Worm (Caenorhabditis elegans) whole organism, young adult: Measurements from ENCODE around the gene C27H6.9.

Experiments used
- B0261.1 ChIP-seq: sonication (generic microtip); optimal IDR thresholded peaks from 2 replicates; lab custom pipeline; 2016; ENCODE audit warnings: mild to moderate bottlenecking, missing genetic modification characterization, moderate library complexity, missing compliant biosample characterization
- B0336.3 ChIP-seq: fragments of 200-800 bp; sonication (Bioruptor generic); IDR thresholded peaks from 2 replicates; pipeline ENCODE4 v1.3.6; 2022; ENCODE audit warnings: missing genetic modification characterization, missing compliant biosample characterization
- D2030.7 ChIP-seq: fragments of 200-800 bp; sonication (Bioruptor generic); IDR thresholded peaks from 2 replicates; pipeline ENCODE4 v1.3.6; 2022; ENCODE audit warnings: missing genetic modification reagents, missing genetic modification characterization, missing compliant biosample characterization
- F33H1.4 ChIP-seq: fragments of 200-800 bp; sonication (Bioruptor generic); IDR thresholded peaks from 2 replicates; pipeline ENCODE4 v1.3.6; 2022; ENCODE audit warnings: missing genetic modification reagents, missing genetic modification characterization, missing compliant biosample characterization
- F49E8.2 ChIP-seq: sonication (generic microtip); optimal IDR thresholded peaks from 3 replicates; lab custom pipeline; 2017; ENCODE audit warnings: missing genetic modification characterization, mild to moderate bottlenecking, missing compliant biosample characterization, antibody characterized with exemption, moderate library complexity; ENCODE audit not compliant: insufficient read depth
- F52B5.7 ChIP-seq: sonication (generic microtip); optimal IDR thresholded peaks from 2 replicates; lab custom pipeline; 2016; ENCODE audit warnings: mild to moderate bottlenecking, missing genetic modification characterization, missing compliant biosample characterization
- F55B11.4 ChIP-seq: sonication (generic microtip); optimal IDR thresholded peaks from 2 replicates; lab custom pipeline; 2016; ENCODE audit warnings: missing compliant biosample characterization, missing genetic modification characterization, borderline replicate concordance; ENCODE audit not compliant: insufficient read depth
- K11D2.4 ChIP-seq: fragments of 200-800 bp; sonication (Bioruptor generic); IDR thresholded peaks from 2 replicates; pipeline ENCODE4 v1.3.6; 2022; ENCODE audit warnings: missing genetic modification reagents, missing genetic modification characterization, missing compliant biosample characterization
- K12H6.12 ChIP-seq: fragments of 200-800 bp; sonication (Bioruptor generic); optimal IDR thresholded peaks from 2 replicates; lab custom pipeline; 2018; ENCODE audit warnings: mild to moderate bottlenecking, missing genetic modification characterization, missing compliant biosample characterization
- Y53G8AR.9 ChIP-seq: fragments of 200-800 bp; sonication (Bioruptor generic); conservative IDR thresholded peaks from 2 replicates; pipeline ENCODE4 v1.3.6; 2022; ENCODE audit warnings: missing genetic modification reagents, missing genetic modification characterization, missing compliant biosample characterization
- Y56A3A.18 ChIP-seq: fragments of 200-800 bp; sonication (Bioruptor generic); IDR thresholded peaks from 2 replicates; pipeline ENCODE4 v1.3.6; 2022; ENCODE audit warnings: missing genetic modification reagents, missing genetic modification characterization, missing compliant biosample characterization
- ZK185.1 ChIP-seq: sonication (generic microtip); optimal IDR thresholded peaks from 2 replicates; lab custom pipeline; 2016; ENCODE audit warnings: mild to moderate bottlenecking, missing genetic modification characterization, missing compliant biosample characterization; ENCODE audit not compliant: poor library complexity, severe bottlenecking
- athp-1 ChIP-seq: sonication (generic microtip); optimal IDR thresholded peaks from 2 replicates; lab custom pipeline; 2017; ENCODE audit warnings: mild to moderate bottlenecking, missing genetic modification characterization, missing compliant biosample characterization
- attf-3 ChIP-seq: fragments of 200-800 bp; sonication (Bioruptor generic); conservative IDR thresholded peaks from 2 replicates; pipeline ENCODE4 v1.3.6; 2022; ENCODE audit warnings: missing genetic modification reagents, missing genetic modification characterization, missing compliant biosample characterization
- bed-2 ChIP-seq: fragments of 200-800 bp; sonication (Bioruptor generic); IDR thresholded peaks from 2 replicates; pipeline ENCODE4 v1.3.6; 2022; ENCODE audit warnings: missing genetic modification reagents, missing genetic modification characterization, missing compliant biosample characterization
- cebp-2 ChIP-seq: fragments of 200-800 bp; sonication (Bioruptor generic); IDR thresholded peaks from 2 replicates; pipeline ENCODE4 v1.3.6; 2022; ENCODE audit warnings: missing genetic modification characterization, missing compliant biosample characterization
- ceh-40 ChIP-seq: fragments of 200-800 bp; sonication (Bioruptor generic); IDR thresholded peaks from 2 replicates; pipeline ENCODE4 v1.3.6; 2022; ENCODE audit warnings: missing genetic modification characterization, missing compliant biosample characterization
- dox-1 ChIP-seq: fragments of 200-800 bp; sonication (Bioruptor generic); IDR thresholded peaks from 2 replicates; pipeline ENCODE4 v1.3.6; 2022; ENCODE audit warnings: missing genetic modification reagents, missing genetic modification characterization, missing compliant biosample characterization
- dpl-1 ChIP-seq: fragments of 150-350 bp; optimal IDR thresholded peaks from 2 replicates; lab custom pipeline; 2014; ENCODE audit warnings: missing biosample characterization, missing genetic modification reagents, missing genetic modification characterization
- efl-1 ChIP-seq: fragments of 150-350 bp; optimal IDR thresholded peaks from 2 replicates; lab custom pipeline; 2014; ENCODE audit warnings: missing biosample characterization, missing genetic modification reagents, missing genetic modification characterization
- egrh-3 ChIP-seq: fragments of 200-800 bp; sonication (Bioruptor generic); IDR thresholded peaks from 2 replicates; pipeline ENCODE4 v1.3.6; 2022; ENCODE audit warnings: missing genetic modification reagents, missing genetic modification characterization, missing compliant biosample characterization
- ekl-4 ChIP-seq: fragments of 200-800 bp; sonication (Bioruptor generic); IDR thresholded peaks from 2 replicates; pipeline ENCODE4 v1.3.6; 2022; ENCODE audit warnings: missing genetic modification reagents, missing genetic modification characterization, missing compliant biosample characterization
- hmg-20 ChIP-seq: fragments of 200-800 bp; sonication (Bioruptor generic); IDR thresholded peaks from 2 replicates; pipeline ENCODE4 v1.3.6; 2022; ENCODE audit warnings: missing genetic modification reagents, missing genetic modification characterization, missing compliant biosample characterization
- hrde-1 ChIP-seq: sonication (generic microtip); optimal IDR thresholded peaks from 2 replicates; lab custom pipeline; 2016; ENCODE audit warnings: missing genetic modification characterization, mild to moderate bottlenecking, missing compliant biosample characterization, moderate library complexity, missing genotype, missing genetic modification reagents, borderline replicate concordance
- hsf-1 ChIP-seq: fragments of 200-800 bp; sonication (Bioruptor generic); IDR thresholded peaks from 2 replicates; pipeline ENCODE4 v1.3.6; 2022; ENCODE audit warnings: missing genetic modification reagents, missing genetic modification characterization, missing compliant biosample characterization
- let-526 ChIP-seq: fragments of 200-800 bp; sonication (Bioruptor generic); IDR thresholded peaks from 2 replicates; pipeline ENCODE4 v1.3.6; 2022; ENCODE audit warnings: missing genetic modification reagents, missing genetic modification characterization, missing compliant biosample characterization
- lsy-27 ChIP-seq: sonication (generic microtip); optimal IDR thresholded peaks from 2 replicates; lab custom pipeline; 2017; ENCODE audit warnings: missing genetic modification characterization, mild to moderate bottlenecking, missing compliant biosample characterization, antibody characterized with exemption, missing genotype, borderline replicate concordance; ENCODE audit not compliant: insufficient read depth
- madf-8 ChIP-seq: fragments of 200-800 bp; sonication (Bioruptor generic); conservative IDR thresholded peaks from 2 replicates; pipeline ENCODE4 v1.3.6; 2022; ENCODE audit warnings: missing genetic modification reagents, missing genetic modification characterization, missing compliant biosample characterization
- mes-4 ChIP-seq: sonication (generic microtip); optimal IDR thresholded peaks from 2 replicates; lab custom pipeline; 2016; ENCODE audit warnings: missing genotype, missing genetic modification characterization, missing compliant biosample characterization
- nfya-1 ChIP-seq: sonication (generic microtip); optimal IDR thresholded peaks from 2 replicates; lab custom pipeline; 2017; ENCODE audit warnings: antibody characterized with exemption, missing compliant biosample characterization, missing genetic modification characterization, borderline replicate concordance; ENCODE audit not compliant: insufficient read depth
- nfyb-1 ChIP-seq: fragments of 200-800 bp; sonication (Bioruptor generic); IDR thresholded peaks from 2 replicates; pipeline ENCODE4 v1.3.6; 2022; ENCODE audit warnings: missing genetic modification reagents, missing genetic modification characterization, missing compliant biosample characterization
- nhr-120 ChIP-seq: fragments of 200-800 bp; sonication (Bioruptor generic); IDR thresholded peaks from 2 replicates; pipeline ENCODE4 v1.3.6; 2022; ENCODE audit warnings: missing genetic modification characterization, missing compliant biosample characterization
- nhr-179 ChIP-seq: sonication (generic microtip); optimal IDR thresholded peaks from 2 replicates; lab custom pipeline; 2016; ENCODE audit warnings: mild to moderate bottlenecking, missing genetic modification characterization, missing compliant biosample characterization
- nhr-27 ChIP-seq: fragments of 200-800 bp; sonication (Bioruptor generic); optimal IDR thresholded peaks from 2 replicates; lab custom pipeline; 2018; ENCODE audit warnings: mild to moderate bottlenecking, missing genetic modification characterization, moderate library complexity, missing compliant biosample characterization
- nhr-80 ChIP-seq: sonication (generic microtip); optimal IDR thresholded peaks from 2 replicates; lab custom pipeline; 2016; ENCODE audit warnings: missing genetic modification characterization, missing compliant biosample characterization
- pbrm-1 ChIP-seq: fragments of 200-800 bp; sonication (Bioruptor generic); IDR thresholded peaks from 2 replicates; pipeline ENCODE4 v1.3.6; 2022; ENCODE audit warnings: missing genetic modification reagents, missing genetic modification characterization, missing compliant biosample characterization
- pha-4 ChIP-seq: fragments of 150-350 bp; sonication (generic microtip); optimal IDR thresholded peaks from 2 replicates; lab custom pipeline; 2014; ENCODE audit warnings: missing biosample characterization, missing genetic modification reagents, missing genetic modification characterization
- rcor-1 ChIP-seq: fragments of 200-800 bp; sonication (Bioruptor generic); IDR thresholded peaks from 2 replicates; pipeline ENCODE4 v1.3.6; 2022; ENCODE audit warnings: missing genetic modification reagents, missing genetic modification characterization, missing compliant biosample characterization
- rec-8 ChIP-seq, 2 experiments: sonication (generic microtip); optimal IDR thresholded peaks; 2 replicates each; lab custom pipeline; 2016; ENCODE audit warnings: mild to moderate bottlenecking in 2 of 2, missing genetic modification characterization in 2 of 2, missing genetic modification reagents in 2 of 2, missing genotype in 2 of 2, missing biosample characterization in 1 of 2, missing compliant biosample characterization in 1 of 2, moderate library complexity in 1 of 2
- sdz-38 ChIP-seq: sonication (generic microtip); optimal IDR thresholded peaks from 2 replicates; lab custom pipeline; 2016; ENCODE audit warnings: missing genotype, missing genetic modification characterization, missing compliant biosample characterization
- snpc-1.3 ChIP-seq: sonication (generic microtip); optimal IDR thresholded peaks from 2 replicates; lab custom pipeline; 2017; ENCODE audit warnings: missing genetic modification characterization, mild to moderate bottlenecking, missing compliant biosample characterization, antibody characterized with exemption, moderate library complexity, missing genotype, missing genetic modification reagents; ENCODE audit not compliant: insufficient read depth
- sptf-2 ChIP-seq: fragments of 200-800 bp; sonication (Bioruptor generic); optimal IDR thresholded peaks from 2 replicates; lab custom pipeline; 2018; ENCODE audit warnings: mild to moderate bottlenecking, missing genetic modification characterization, missing compliant biosample characterization
- tbx-9 ChIP-seq: sonication (generic microtip); optimal IDR thresholded peaks from 2 replicates; lab custom pipeline; 2016; ENCODE audit warnings: borderline replicate concordance, missing genetic modification characterization, inconsistent platforms, missing compliant biosample characterization
- xnd-1 ChIP-seq: sonication (generic microtip); optimal IDR thresholded peaks from 2 replicates; lab custom pipeline; 2016; ENCODE audit warnings: missing genotype, missing genetic modification reagents, missing genetic modification characterization, missing compliant biosample characterization
- zfh-2 ChIP-seq: fragments of 200-800 bp; sonication (Bioruptor generic); conservative IDR thresholded peaks from 2 replicates; pipeline ENCODE4 v1.3.6; 2022; ENCODE audit warnings: missing genetic modification reagents, missing genetic modification characterization, missing compliant biosample characterization
- ztf-18 ChIP-seq: sonication (generic microtip); optimal IDR thresholded peaks from 2 replicates; lab custom pipeline; 2016; ENCODE audit warnings: missing genotype, mild to moderate bottlenecking, missing genetic modification characterization, missing compliant biosample characterization
- ztf-28 ChIP-seq: fragments of 200-800 bp; sonication (Bioruptor generic); IDR thresholded peaks from 2 replicates; pipeline ENCODE4 v1.3.6; 2022; ENCODE audit warnings: missing genetic modification reagents, missing genetic modification characterization, missing compliant biosample characterization
- ztf-6 ChIP-seq: fragments of 200-800 bp; sonication (Bioruptor generic); IDR thresholded peaks from 2 replicates; pipeline ENCODE4 v1.3.6; 2022; ENCODE audit warnings: missing genetic modification reagents, missing genetic modification characterization, missing compliant biosample characterization

Gene C27H6.9

ce11 chrV:9978425-9978824, 4.2 kb upstream of the C27H6.9 start (continued):
- TF ChIP-seq sptf-2 (no peak), pbrm-1 (peak; percentile 58; the same call in 1 of the 2 replicates), nhr-80 (tag; lab: Kevin White, UChicago) (no peak), B0336.3 (GFP tag; lab: Robert Waterston, UW) (peak; percentile 84), ZK185.1 (tag; lab: Kevin White, UChicago) (peak; percentile 21), cebp-2 (GFP tag; lab: Robert Waterston, UW) (no peak), sdz-38 (tag; lab: Kevin White, UChicago) (no peak), K12H6.12 (peak; percentile 13), zfh-2 (GFP tag; lab: Robert Waterston, UW) (peak; percentile 51), F33H1.4 (GFP tag; lab: Robert Waterston, UW) (no peak), F55B11.4 (tag; lab: Kevin White, UChicago) (no peak), bed-2 (no peak), mes-4 (no peak), hmg-20 (no peak), hrde-1 (tag; lab: Kevin White, UChicago) (peak; percentile 21), egrh-3 (GFP tag; lab: Robert Waterston, UW) (no peak), D2030.7 (GFP tag; lab: Robert Waterston, UW) (peak; percentile 41), K11D2.4 (GFP tag; lab: Robert Waterston, UW) (no peak), dox-1 (GFP tag; lab: Robert Waterston, UW) (no peak), ztf-18 (tag; lab: Kevin White, UChicago) (no peak), attf-3 (GFP tag; lab: Robert Waterston, UW) (0 out of 2 replicates have a peak, but pooled peaks have one; percentile 23), nfya-1 (tag; lab: Kevin White, UChicago) (no peak), athp-1 (peak; percentile 33), dpl-1 (GFP tag; lab: Kevin White, UChicago) (no peak), pha-4 (tag; lab: Kevin White, UChicago) (no peak), nfyb-1 (GFP tag; lab: Robert Waterston, UW) (0 out of 2 replicates have a peak, but pooled peaks have one; percentile 47), ztf-28 (no peak), tbx-9 (no peak), Y53G8AR.9 (0 out of 2 replicates have a peak, but pooled peaks have one; percentile 14), F49E8.2 (peak; percentile 63), rec-8 (tag; optimal IDR thresholded peaks at IDR 0.05; lab: Kevin White, UChicago) (no peak), B0261.1 (no peak), Y56A3A.18 (GFP tag; lab: Robert Waterston, UW) (no peak), hsf-1 (GFP tag; lab: Robert Waterston, UW) (peak; percentile 71; the same call in 1 of the 2 replicates), madf-8 (GFP tag; lab: Robert Waterston, UW) (no peak), nhr-179 (tag; lab: Kevin White, UChicago) (no peak), let-526 (GFP tag; lab: Robert Waterston, UW) (no peak), rcor-1 (peak; percentile 20; the same call in 1 of the 2 replicates), snpc-1.3 (tag; lab: Kevin White, UChicago) (no peak), F52B5.7 (tag; lab: Kevin White, UChicago) (no peak), ceh-40 (GFP tag; lab: Robert Waterston, UW) (no peak), efl-1 (GFP tag; lab: Kevin White, UChicago) (no peak), lsy-27 (tag; lab: Kevin White, UChicago) (no peak), nhr-120 (GFP tag; lab: Robert Waterston, UW) (no peak), ztf-6 (no peak), ekl-4 (peak; percentile 46; the same call in 1 of the 2 replicates), nhr-27 (tag; lab: Kevin White, UChicago) (no peak), xnd-1 (tag; lab: Kevin White, UChicago) (no peak)
